Fruit fly (Drosophila melanogaster) whole organism, pupa: Measurements from ENCODE around the gene CG13738.

Source experiments
- CG10348 ChIP-seq: fragments of 200-800 bp; sonication (Bioruptor generic); IDR thresholded peaks from 2 replicates; pipeline ENCODE4 v1.3.6; 2022; ENCODE audit warnings: missing biosample characterization, missing genetic modification characterization
- CG12605 ChIP-seq: fragments of 200-800 bp; sonication (Bioruptor generic); IDR thresholded peaks from 2 replicates; pipeline ENCODE4 v1.3.6; 2022; ENCODE audit warnings: missing biosample characterization, missing genetic modification characterization
- CG13204 ChIP-seq: fragments of 200-800 bp; sonication (Bioruptor generic); optimal IDR thresholded peaks from 2 replicates; lab custom pipeline; 2018; ENCODE audit warnings: missing biosample characterization, mild to moderate bottlenecking, missing genetic modification characterization, moderate library complexity
- CG14655 ChIP-seq: fragments of 200-800 bp; sonication (Bioruptor generic); optimal IDR thresholded peaks from 3 replicates; lab custom pipeline; 2017; ENCODE audit warnings: mild to moderate bottlenecking, missing biosample characterization, missing genetic modification reagents, missing genetic modification characterization
- CG15710 ChIP-seq: fragments of 200-800 bp; sonication (Bioruptor generic); optimal IDR thresholded peaks from 2 replicates; lab custom pipeline; 2018; ENCODE audit warnings: missing biosample characterization, mild to moderate bottlenecking, missing genetic modification characterization, moderate library complexity
- CG17806 ChIP-seq: fragments of 200-800 bp; sonication (Bioruptor generic); optimal IDR thresholded peaks from 2 replicates; lab custom pipeline; 2018; ENCODE audit warnings: missing biosample characterization, mild to moderate bottlenecking, missing genetic modification characterization, moderate library complexity
- CG32121 ChIP-seq: fragments of 200-800 bp; sonication (Bioruptor generic); IDR thresholded peaks from 2 replicates; pipeline ENCODE4 v1.3.6; 2022; ENCODE audit warnings: missing biosample characterization, missing genetic modification characterization
- CG34367 ChIP-seq: fragments of 200-800 bp; sonication (Bioruptor generic); optimal IDR thresholded peaks from 2 replicates; lab custom pipeline; 2018; ENCODE audit warnings: missing biosample characterization, mild to moderate bottlenecking, missing genetic modification characterization
- CG4496 ChIP-seq: fragments of 200-800 bp; sonication (Bioruptor generic); IDR thresholded peaks from 3 replicates; pipeline ENCODE4 v1.3.6; 2022; ENCODE audit warnings: missing biosample characterization, missing genetic modification characterization
- CG8159 ChIP-seq: fragments of 200-800 bp; sonication (Bioruptor generic); optimal IDR thresholded peaks from 3 replicates; lab custom pipeline; 2018; ENCODE audit warnings: missing biosample characterization, mild to moderate bottlenecking, missing genetic modification characterization, moderate library complexity
- CG8301 ChIP-seq: fragments of 200-800 bp; sonication (Bioruptor generic); optimal IDR thresholded peaks from 2 replicates; lab custom pipeline; 2018; ENCODE audit warnings: missing biosample characterization, mild to moderate bottlenecking, missing genetic modification characterization
- CG9948 ChIP-seq: fragments of 200-800 bp; sonication (Bioruptor generic); optimal IDR thresholded peaks from 2 replicates; lab custom pipeline; 2018; ENCODE audit warnings: missing biosample characterization, mild to moderate bottlenecking, missing genetic modification characterization, moderate library complexity
- D1 ChIP-seq: fragments of 200-800 bp; sonication (Bioruptor generic); optimal IDR thresholded peaks from 2 replicates; lab custom pipeline; 2018; ENCODE audit warnings: missing biosample characterization, mild to moderate bottlenecking, missing genetic modification characterization, moderate library complexity
- EcR ChIP-seq: fragments of 200-800 bp; sonication (Bioruptor generic); optimal IDR thresholded peaks from 3 replicates; lab custom pipeline; 2019; ENCODE audit warnings: missing biosample characterization, missing genetic modification characterization, mild to moderate bottlenecking, moderate library complexity, missing genetic modification reagents
- Ets98B ChIP-seq: fragments of 200-800 bp; sonication (Bioruptor generic); IDR thresholded peaks from 2 replicates; pipeline ENCODE4 v1.3.6; 2022; ENCODE audit warnings: missing biosample characterization, missing genetic modification characterization
- Pif1A ChIP-seq: fragments of 200-800 bp; sonication (Bioruptor generic); optimal IDR thresholded peaks from 3 replicates; lab custom pipeline; 2016; ENCODE audit warnings: missing biosample characterization, missing genetic modification characterization
- Pif1B ChIP-seq: fragments of 200-800 bp; sonication (Bioruptor generic); optimal IDR thresholded peaks from 3 replicates; lab custom pipeline; 2016; ENCODE audit warnings: missing biosample characterization, missing genetic modification characterization
- Snoo ChIP-seq: fragments of 200-800 bp; sonication (Bioruptor generic); optimal IDR thresholded peaks from 3 replicates; lab custom pipeline; 2017; ENCODE audit warnings: missing biosample characterization, mild to moderate bottlenecking, missing genetic modification characterization, inconsistent platforms
- fd96Ca ChIP-seq: fragments of 200-800 bp; sonication (Bioruptor generic); IDR thresholded peaks from 3 replicates; pipeline ENCODE4 v1.3.6; 2022; ENCODE audit warnings: missing biosample characterization, missing genetic modification characterization
- gl ChIP-seq: fragments of 200-800 bp; sonication (Bioruptor generic); optimal IDR thresholded peaks from 2 replicates; lab custom pipeline; 2018; ENCODE audit warnings: missing biosample characterization, mild to moderate bottlenecking, missing genetic modification characterization
- rn ChIP-seq: fragments of 200-800 bp; sonication (Bioruptor generic); IDR thresholded peaks from 2 replicates; pipeline ENCODE4 v1.3.6; 2022; ENCODE audit warnings: missing biosample characterization, missing genetic modification characterization

The CG13738 gene

DNA sequence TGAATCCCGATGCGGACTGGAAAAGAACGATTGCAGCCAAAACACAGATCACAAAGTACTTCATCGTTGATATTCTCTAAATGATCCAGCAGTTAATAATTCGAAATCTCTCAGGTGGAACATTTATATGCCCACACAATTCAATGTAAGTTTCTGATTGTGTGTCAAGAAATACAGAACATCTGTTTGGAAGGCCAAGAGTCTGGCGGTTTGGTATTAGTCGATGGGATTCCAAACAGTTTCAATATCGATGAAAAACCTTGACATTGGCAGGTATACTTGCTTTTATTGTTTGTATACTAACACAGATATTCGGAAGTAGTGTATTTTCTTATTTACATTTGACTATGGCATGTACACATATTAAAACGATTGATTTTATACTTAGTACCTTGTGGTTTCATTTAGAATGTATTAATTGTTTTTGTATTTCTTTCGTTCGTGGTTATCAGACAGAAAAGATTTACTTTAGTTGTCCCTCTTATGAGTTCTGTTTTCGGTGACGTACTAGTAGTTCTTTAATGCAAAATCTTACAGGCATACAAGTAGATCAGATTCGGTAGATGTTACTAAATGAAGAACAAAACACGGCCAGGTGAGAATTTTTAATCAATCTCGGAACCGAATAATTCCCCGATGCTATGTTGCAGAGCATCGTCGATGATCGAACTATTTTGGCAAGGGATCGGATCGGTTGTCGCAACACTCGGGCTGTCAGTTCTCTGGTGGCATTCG is at the start of gene CG13738, which contains the start of gene Hsc70-1:
Gene CG13738, minus strand, starts transcription at position 101 of the 735 bp plus-strand sequence.
Gene Hsc70-1, plus strand, starts transcription at position 685 of the 735 bp plus-strand sequence.
- TF ChIP-seq Pif1B (no peak), CG32121 (GFP tag; lab: Robert Waterston, UW) (no peak), CG14655 (GFP tag; lab: Kevin White, UChicago) (no peak), CG4496 (GFP tag; lab: Robert Waterston, UW) (no peak), CG8159 (tag; lab: Kevin White, UChicago) (no peak), fd96Ca (GFP tag; lab: Robert Waterston, UW) (no peak), Pif1A (GFP tag; lab: Kevin White, UChicago) (no peak), CG13204 (GFP tag; lab: Kevin White, UChicago) (no peak), gl (tag; lab: Kevin White, UChicago) (no peak), CG10348 (GFP tag; lab: Robert Waterston, UW) (no peak), Snoo (tag; lab: Kevin White, UChicago) (no peak), rn (GFP tag; lab: Robert Waterston, UW) (no peak), CG12605 (GFP tag; lab: Robert Waterston, UW) (no peak)
- TF ChIP-seq, all 21 proteins: peak for 0

DNA sequence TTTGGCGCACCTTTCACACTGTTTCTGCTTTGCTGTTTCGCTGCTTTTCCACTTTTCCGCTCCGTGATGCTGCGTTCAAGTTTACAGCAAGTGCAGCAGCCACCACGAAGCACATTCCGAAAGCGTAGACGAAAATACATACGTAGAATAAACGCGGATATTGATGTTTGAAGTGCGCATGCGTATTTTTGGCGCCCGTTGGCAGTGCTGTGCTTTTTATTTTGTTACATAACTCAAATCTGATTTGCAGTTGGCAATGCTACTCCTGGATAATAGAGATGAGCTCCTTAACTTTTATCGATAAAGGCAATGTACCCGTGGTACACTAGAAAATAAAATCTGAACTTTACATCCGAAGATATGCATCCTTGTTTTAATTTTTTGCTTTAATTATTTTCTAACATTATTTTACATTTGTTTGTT is 33.4 kb upstream of the CG13738 start:
- TF ChIP-seq Ets98B (GFP tag; lab: Robert Waterston, UW) (peak; percentile 15), Snoo (tag; lab: Kevin White, UChicago) (no peak), CG12605 (GFP tag; lab: Robert Waterston, UW) (0 out of 2 replicates have a peak, but pooled peaks have one; percentile 8)
- TF ChIP-seq, all 21 proteins: peak for 2

DNA sequence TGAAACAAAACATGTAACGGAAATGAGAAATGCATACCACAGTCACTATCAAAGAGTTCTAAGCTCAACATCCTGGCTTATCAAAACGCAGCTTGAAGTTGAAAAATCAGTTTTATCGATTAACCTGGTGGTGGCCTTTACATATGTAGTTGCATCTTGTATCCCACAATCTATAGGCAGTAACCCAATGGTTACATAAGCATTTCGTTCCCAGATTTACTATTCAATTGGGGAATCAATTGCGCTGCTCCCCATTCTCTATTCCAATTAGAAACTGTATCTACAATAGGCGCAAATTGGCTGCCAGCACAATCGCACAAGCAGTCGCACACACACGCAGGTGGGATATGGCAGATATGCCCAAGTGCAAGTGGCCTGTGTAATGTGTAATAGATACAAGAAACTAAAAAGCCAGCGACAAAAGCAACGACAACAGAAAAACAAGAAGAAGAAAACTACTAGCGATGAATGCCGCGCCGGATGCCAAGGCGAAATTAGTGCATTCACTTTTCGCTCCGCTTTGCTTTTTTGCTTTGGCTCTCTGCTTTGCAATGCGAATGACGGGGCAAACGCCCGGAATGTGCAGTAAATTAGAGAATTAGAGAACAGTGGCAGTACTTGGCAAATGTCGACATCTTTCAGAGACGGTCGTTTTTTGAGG is 32.5 kb upstream of the CG13738 start:
- no peak for TF ChIP-seq Pif1B
- TF ChIP-seq D1: no peak
- TF ChIP-seq CG4496 (GFP tag; lab: Robert Waterston, UW): peak; percentile 19; the same call in 1 of the 3 replicates
- TF ChIP-seq CG14655 (GFP tag; lab: Kevin White, UChicago): no peak
- no peak for TF ChIP-seq CG9948 (tag; lab: Kevin White, UChicago)
- TF ChIP-seq, all 21 proteins: peak for 1

DNA sequence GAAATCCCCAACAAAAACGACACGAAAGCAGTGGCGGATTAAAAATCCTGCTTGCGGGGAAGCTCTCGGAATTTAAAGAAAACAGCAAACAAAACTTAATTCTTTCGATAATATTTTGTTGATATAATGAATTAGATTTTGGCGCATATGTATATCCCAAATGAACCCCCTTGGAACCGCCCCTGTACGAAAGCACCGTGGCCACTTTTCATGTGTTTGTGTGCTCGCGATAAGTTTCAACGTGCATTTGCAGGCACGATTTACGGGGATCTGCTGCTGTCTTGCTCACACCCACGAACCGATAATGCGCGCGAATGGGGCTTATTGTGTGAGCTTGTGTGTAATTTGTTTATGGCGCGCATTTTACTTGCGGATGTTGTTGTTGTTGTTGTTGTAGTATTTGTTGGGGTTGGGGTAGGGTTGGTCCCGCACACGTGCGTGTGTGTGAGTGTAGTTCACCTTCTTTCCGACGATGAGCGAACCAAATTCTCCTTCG is 31.7 kb upstream of the CG13738 start:
- TF ChIP-seq Pif1A (GFP tag; lab: Kevin White, UChicago) (peak; percentile 98), CG17806 (tag; lab: Kevin White, UChicago) (peak; percentile 97), CG8159 (tag; lab: Kevin White, UChicago) (peak; percentile 97), D1 (no peak), EcR (peak; percentile 48), CG13204 (GFP tag; lab: Kevin White, UChicago) (peak; percentile 93), CG9948 (tag; lab: Kevin White, UChicago) (peak; percentile 97), CG14655 (GFP tag; lab: Kevin White, UChicago) (peak; percentile 98), CG12605 (GFP tag; lab: Robert Waterston, UW) (peak; percentile 96), fd96Ca (GFP tag; lab: Robert Waterston, UW) (peak; percentile 100), Pif1B (peak; percentile 98), gl (tag; lab: Kevin White, UChicago) (peak; percentile 94), CG8301 (peak; percentile 98), CG4496 (GFP tag; lab: Robert Waterston, UW) (peak; percentile 99), CG32121 (GFP tag; lab: Robert Waterston, UW) (peak; percentile 98), rn (GFP tag; lab: Robert Waterston, UW) (peak; percentile 97), CG10348 (GFP tag; lab: Robert Waterston, UW) (peak; percentile 98), Ets98B (GFP tag; lab: Robert Waterston, UW) (peak; percentile 99), CG34367 (tag; lab: Kevin White, UChicago) (peak; percentile 96), CG15710 (tag; lab: Kevin White, UChicago) (peak; percentile 97), Snoo (tag; lab: Kevin White, UChicago) (peak; percentile 96)

DNA sequence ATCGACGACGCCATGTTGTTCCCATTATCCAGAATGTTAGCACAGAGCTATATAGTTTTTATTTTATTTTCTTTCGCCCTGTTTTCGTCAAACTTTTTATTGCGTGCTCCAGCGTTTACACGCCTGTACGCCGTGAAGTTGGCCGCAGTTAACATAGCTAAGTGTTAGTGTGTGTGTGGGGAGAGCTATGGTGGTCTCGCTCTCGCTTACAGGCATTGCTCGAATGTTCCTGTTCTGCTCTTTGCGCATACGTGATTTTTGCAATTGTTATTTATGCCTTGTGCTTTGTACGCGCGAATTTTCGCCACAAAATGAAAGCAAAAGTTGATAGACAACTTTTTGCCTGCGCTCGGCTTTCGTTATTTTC is 30.7 kb upstream of the CG13738 start:
- TF ChIP-seq CG8159 (tag; lab: Kevin White, UChicago) (no peak), CG13204 (GFP tag; lab: Kevin White, UChicago) (peak; percentile 18), CG10348 (GFP tag; lab: Robert Waterston, UW) (no peak), fd96Ca (GFP tag; lab: Robert Waterston, UW) (peak; percentile 56; the same call in 1 of the 3 replicates), CG4496 (GFP tag; lab: Robert Waterston, UW) (peak; percentile 17; the same call in 1 of the 3 replicates), rn (GFP tag; lab: Robert Waterston, UW) (no peak), CG12605 (GFP tag; lab: Robert Waterston, UW) (peak; percentile 35; the same call in 1 of the 2 replicates), Snoo (tag; lab: Kevin White, UChicago) (no peak), CG34367 (tag; lab: Kevin White, UChicago) (no peak), CG32121 (GFP tag; lab: Robert Waterston, UW) (peak; percentile 47; the same call in 1 of the 2 replicates), CG15710 (tag; lab: Kevin White, UChicago) (no peak), Pif1A (GFP tag; lab: Kevin White, UChicago) (no peak), CG8301 (no peak), CG17806 (tag; lab: Kevin White, UChicago) (no peak), CG9948 (tag; lab: Kevin White, UChicago) (no peak), gl (tag; lab: Kevin White, UChicago) (no peak), D1 (no peak), EcR (no peak), Pif1B (no peak), CG14655 (GFP tag; lab: Kevin White, UChicago) (peak; percentile 17), Ets98B (GFP tag; lab: Robert Waterston, UW) (peak; percentile 55)
